Worm (Caenorhabditis elegans): Measurements from ENCODE around the gene sru-30.

The sru-30 gene

DNA sequence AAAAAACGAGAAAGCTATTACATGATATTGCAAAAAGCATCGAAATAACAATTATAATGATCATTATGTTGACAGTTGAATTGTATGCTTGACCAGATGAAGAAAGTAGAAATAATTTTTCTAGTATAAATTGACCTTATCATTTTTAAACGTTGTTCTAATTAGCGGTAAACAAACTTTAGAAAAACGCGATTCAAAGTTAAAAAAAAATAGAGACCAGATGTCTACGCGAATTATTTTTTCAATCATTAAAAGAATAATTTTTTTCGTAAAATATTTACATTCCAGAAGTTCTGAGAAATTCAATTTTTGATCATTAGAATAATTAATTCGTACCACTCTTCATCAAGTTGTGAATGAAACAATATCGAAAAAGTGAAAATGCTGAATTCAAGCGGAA lies 11.7 kb upstream of the sru-30 start, which contains the start of gene F46B6.10:
Gene F46B6.10 (minus strand): TSS at position 101 of the 400 bp plus-strand sequence.
- TF ChIP-seq elt-2 (tag; optimal IDR thresholded peaks at IDR 0.05), result no peak
- no peak for TF ChIP-seq unc-3 (GFP tag; conservative IDR thresholded peaks at IDR 0.05)
- no peak for TF ChIP-seq unc-3 (tag; optimal IDR thresholded peaks at IDR 0.05)
- no peak for TF ChIP-seq mec-3 (tag; optimal IDR thresholded peaks at IDR 0.05; ENCODE audit: borderline replicate concordance)
- TF ChIP-seq ceh-22 (tag; optimal IDR thresholded peaks at IDR 0.05), result no peak
- TF ChIP-seq lin-11 (tag; optimal IDR thresholded peaks at IDR 0.05), result no peak
- TF ChIP-seq nhr-232 (tag; optimal IDR thresholded peaks at IDR 0.05), result no peak
- TF ChIP-seq nhr-11 (tag; optimal IDR thresholded peaks at IDR 0.05), result no peak
- TF ChIP-seq hlh-8 (tag; optimal IDR thresholded peaks at IDR 0.05), result no peak
- no peak for TF ChIP-seq pha-4 (tag; optimal IDR thresholded peaks at IDR 0.05)
- TF ChIP-seq hlh-30 (tag; optimal IDR thresholded peaks at IDR 0.05; ENCODE audit: insufficient read depth), result no peak
- no peak for TF ChIP-seq dve-1 (tag; optimal IDR thresholded peaks at IDR 0.05)
- TF ChIP-seq F13H6.1 (tag; optimal IDR thresholded peaks at IDR 0.05), result no peak
- TF ChIP-seq eyg-1 (tag; optimal IDR thresholded peaks at IDR 0.05), result no peak
- no peak for TF ChIP-seq C08G9.2 (tag; optimal IDR thresholded peaks at IDR 0.05)
- TF ChIP-seq sox-4 (tag; optimal IDR thresholded peaks at IDR 0.05), result no peak
- TF ChIP-seq nfya-1 (tag; optimal IDR thresholded peaks at IDR 0.05), result no peak

DNA sequence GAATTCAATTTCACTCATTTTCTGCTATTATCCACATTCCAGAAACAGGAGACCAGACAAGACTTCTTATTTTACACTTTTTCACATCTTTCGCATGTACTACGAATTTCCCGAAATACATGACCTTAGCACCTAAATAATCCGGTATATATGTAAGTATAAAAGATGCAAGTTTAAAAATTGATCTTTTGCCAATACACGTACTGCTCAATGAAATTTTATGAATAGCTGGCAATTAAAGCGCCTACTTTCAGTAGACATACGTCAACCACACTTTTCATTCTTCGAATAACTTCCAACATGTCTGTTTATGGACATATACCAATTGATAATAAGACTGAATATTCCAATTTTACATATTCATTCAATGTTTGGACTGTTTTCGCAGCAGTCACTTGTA lies 10.5 kb upstream of the sru-30 start, which contains the start of gene sru-39:
Gene sru-39 (plus strand): TSS at position 301 of the 400 bp plus-strand sequence.
- no peak for TF ChIP-seq K02D7.2 (tag; optimal IDR thresholded peaks at IDR 0.05)
- no peak for TF ChIP-seq hlh-8 (tag; optimal IDR thresholded peaks at IDR 0.05)

DNA sequence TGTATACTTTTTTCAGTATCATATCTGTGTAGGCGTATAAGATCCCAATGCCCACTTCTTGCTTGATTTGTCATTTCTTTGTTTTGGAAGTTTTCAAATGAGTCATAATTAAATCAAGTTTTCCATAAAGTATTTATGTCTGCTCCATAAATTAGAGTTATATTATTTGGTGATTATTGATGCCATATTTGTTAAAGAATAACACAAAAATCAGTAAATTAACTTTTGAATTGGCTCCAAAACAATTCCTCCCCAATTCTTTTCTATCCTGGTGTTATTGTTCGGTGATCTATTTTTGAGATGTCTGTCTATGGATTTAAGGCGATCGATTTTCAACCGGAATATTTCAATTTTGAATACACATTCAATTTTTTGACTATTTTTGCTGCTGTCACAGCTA lies 8.5 kb upstream of the sru-30 start, which contains the start of gene sru-37:
Gene sru-37 (plus strand): TSS at position 301 of the 400 bp plus-strand sequence.
- TF ChIP-seq sox-4 (tag; optimal IDR thresholded peaks at IDR 0.05) (no peak), eyg-1 (tag; optimal IDR thresholded peaks at IDR 0.05) (no peak), ceh-48 (tag; optimal IDR thresholded peaks at IDR 0.05) (no peak), hlh-6 (tag; optimal IDR thresholded peaks at IDR 0.05) (no peak), ceh-34 (tag; optimal IDR thresholded peaks at IDR 0.05) (no peak), hlh-30 (tag; optimal IDR thresholded peaks at IDR 0.05; ENCODE audit: insufficient read depth) (no peak), ceh-31 (tag; optimal IDR thresholded peaks at IDR 0.05) (no peak), sdc-2 (tag; optimal IDR thresholded peaks at IDR 0.05) (no peak), K02D7.2 (tag; optimal IDR thresholded peaks at IDR 0.05) (no peak), nhr-11 (tag; optimal IDR thresholded peaks at IDR 0.05) (no peak), hlh-8 (tag; optimal IDR thresholded peaks at IDR 0.05) (no peak), ahr-1 (tag; optimal IDR thresholded peaks at IDR 0.05) (no peak), ceh-30 (tag; optimal IDR thresholded peaks at IDR 0.05) (no peak), npax-4 (tag; optimal IDR thresholded peaks at IDR 0.05) (no peak), rnt-1 (tag; optimal IDR thresholded peaks at IDR 0.05) (no peak), ama-1 (optimal IDR thresholded peaks at IDR 0.05) (no peak)

DNA sequence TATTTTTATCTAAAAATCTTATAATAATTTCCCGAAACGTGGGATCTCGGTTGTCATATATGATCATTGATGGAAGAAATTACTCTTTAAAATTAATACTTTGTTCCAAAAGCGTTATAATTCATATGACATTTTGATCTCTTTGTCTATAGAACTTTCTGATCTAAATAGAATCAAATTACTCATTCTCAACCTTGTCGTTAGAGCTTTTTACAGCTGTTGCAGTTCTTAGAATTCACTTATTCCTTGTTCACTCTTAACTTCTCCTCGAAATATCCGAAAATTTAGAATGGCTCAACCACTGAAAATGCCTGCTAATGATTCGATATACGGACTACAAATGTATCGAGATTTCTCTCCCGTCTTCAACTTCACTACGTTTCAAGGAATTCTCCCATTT lies 2.5 kb upstream of the sru-30 start, which contains the start of gene sru-29:
Gene sru-29 (plus strand): TSS at position 301 of the 400 bp plus-strand sequence.
- TF ChIP-seq madf-2 (tag; optimal IDR thresholded peaks at IDR 0.05), result no peak
- no peak for TF ChIP-seq ets-4 (tag; optimal IDR thresholded peaks at IDR 0.05)
- no peak for TF ChIP-seq pqm-1 (tag; optimal IDR thresholded peaks at IDR 0.05)
- TF ChIP-seq unc-55 (GFP tag; optimal IDR thresholded peaks at IDR 0.05), result no peak
- no peak for TF ChIP-seq pros-1 (tag; optimal IDR thresholded peaks at IDR 0.05)
- TF ChIP-seq odd-2 (tag; optimal IDR thresholded peaks at IDR 0.05), result no peak
- no peak for TF ChIP-seq unc-86 (tag; optimal IDR thresholded peaks at IDR 0.05)
- TF ChIP-seq F13H6.1 (tag; optimal IDR thresholded peaks at IDR 0.05), result no peak
- no peak for TF ChIP-seq nhr-232 (tag; optimal IDR thresholded peaks at IDR 0.05)

DNA sequence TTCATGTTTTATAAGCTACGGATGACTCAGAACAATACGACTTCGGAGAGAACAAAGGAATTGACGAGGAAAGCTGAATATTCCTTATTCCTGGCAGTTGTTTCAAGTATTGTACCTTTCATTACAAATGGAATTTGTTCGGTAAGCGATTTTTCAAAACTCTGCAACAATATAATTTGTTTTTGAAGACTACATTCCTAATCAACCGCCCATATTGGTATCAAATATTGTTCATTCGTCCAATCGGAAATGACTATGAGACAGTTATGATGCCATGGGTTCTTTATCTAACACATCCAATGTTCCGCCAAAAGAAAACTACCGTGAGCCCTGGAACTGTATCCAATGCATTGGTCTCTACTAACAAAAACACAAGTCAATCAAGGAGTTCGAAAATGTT lies 1.4 kb upstream of the sru-30 start:
- no peak for TF ChIP-seq ceh-2 (tag; optimal IDR thresholded peaks at IDR 0.05)

Measured in whole organism, late embryonic.